In the genomic region with DNA sequence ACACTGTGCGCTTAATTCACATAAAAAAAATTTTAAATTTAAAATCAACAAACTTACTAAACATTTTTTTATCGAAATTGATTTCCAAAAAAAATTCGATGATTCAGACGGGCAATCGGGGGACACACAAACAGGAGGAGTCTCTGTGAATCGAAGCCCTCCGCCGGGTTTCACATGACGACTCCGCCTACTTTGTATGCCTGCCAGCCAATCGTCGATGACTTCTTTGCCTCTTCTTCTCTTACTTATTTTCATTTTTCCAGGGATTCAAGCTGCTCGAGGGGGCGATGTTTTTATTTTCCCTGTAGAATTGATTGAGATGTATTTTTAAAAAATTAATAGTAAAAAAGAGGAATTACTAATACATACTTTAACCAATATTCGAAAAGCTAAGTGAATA, we compare ENCODE assay signal across 1 worm cellular context.
TF ChIP-seq lines count a peak whose summit lies in the region.

Gene lntl-1, minus strand, starts transcription at position 185 of the 400 bp plus-strand sequence.

TF ChIP-seq in whole organism, L1 larva, 84 proteins besides CTCF, POLR2A, EP300 and RAD21 (continued from another document):
- TF ChIP-seq nhr-237 (tag; optimal IDR thresholded peaks at IDR 0.05; lab: Kevin White, UChicago): no peak
- TF ChIP-seq ceh-8 (GFP tag; optimal IDR thresholded peaks at IDR 0.05; lab: Kevin White, UChicago): no peak
- no peak for TF ChIP-seq hlh-4 (tag; optimal IDR thresholded peaks at IDR 0.05; lab: Kevin White, UChicago)
- TF ChIP-seq nhr-85 (tag; lab: Kevin White, UChicago): no peak
- TF ChIP-seq unc-62 (GFP tag; optimal IDR thresholded peaks at IDR 0.05; lab: Kevin White, UChicago): no peak
- no peak for TF ChIP-seq fkh-10 (GFP tag; optimal IDR thresholded peaks at IDR 0.05; lab: Kevin White, UChicago)
- TF ChIP-seq mep-1 (tag; optimal IDR thresholded peaks at IDR 0.05; lab: Kevin White, UChicago): peak; percentile 41
- peak; percentile 25 for TF ChIP-seq lin-14 (GFP tag; optimal IDR thresholded peaks at IDR 0.05; lab: Kevin White, UChicago)
- no peak for TF ChIP-seq lin-13 (GFP tag; optimal IDR thresholded peaks at IDR 0.05; lab: Kevin White, UChicago)
- no peak for TF ChIP-seq lin-35 (GFP tag; optimal IDR thresholded peaks at IDR 0.05; lab: Kevin White, UChicago)
- no peak for TF ChIP-seq swsn-7 (tag; optimal IDR thresholded peaks at IDR 0.05; lab: Kevin White, UChicago)
- TF ChIP-seq tlp-1 (tag; optimal IDR thresholded peaks at IDR 0.05; lab: Kevin White, UChicago): no peak
- TF ChIP-seq ces-1 (GFP tag; optimal IDR thresholded peaks at IDR 0.05; lab: Kevin White, UChicago): no peak
- peak; percentile 11 for TF ChIP-seq dsc-1 (tag; optimal IDR thresholded peaks at IDR 0.05; lab: Kevin White, UChicago)
- TF ChIP-seq fos-1 (tag; optimal IDR thresholded peaks at IDR 0.05; lab: Kevin White, UChicago): no peak
TF ChIP-seq in whole organism, L1 larva: peak in this region for 7.
